Fruit fly (Drosophila melanogaster) whole organism, wandering third instar larva: ENCODE data around the gene CG34273.

Experiments
- Abd-B ChIP-seq: fragments of >200 bp; optimal IDR thresholded peaks from 2 replicates; lab custom pipeline; 2017; ENCODE audit warnings: missing biosample characterization, missing genetic modification characterization
- CG32264 ChIP-seq: fragments of 200-800 bp; sonication (Bioruptor generic); optimal IDR thresholded peaks from 2 replicates; lab custom pipeline; 2016; ENCODE audit warnings: missing biosample characterization, missing genetic modification characterization
- CrebA ChIP-seq: fragments of 200-800 bp; sonication (Bioruptor generic); optimal IDR thresholded peaks from 2 replicates; lab custom pipeline; 2016; ENCODE audit warnings: missing biosample characterization, mild to moderate bottlenecking, missing genetic modification characterization, borderline replicate concordance
- Dif ChIP-seq: fragments of 200-275, 200-300 bp; sonication (Bioruptor generic); optimal IDR thresholded peaks from 2 replicates; lab custom pipeline; 2018; ENCODE audit warnings: missing biosample characterization, missing genetic modification characterization; ENCODE audit not compliant: partially characterized antibody
- GATAd ChIP-seq: sonication (Bioruptor generic); optimal IDR thresholded peaks from 2 replicates; lab custom pipeline; 2016; ENCODE audit warnings: missing biosample characterization, missing genetic modification characterization
- HLH106 ChIP-seq: fragments of 200-800 bp; optimal IDR thresholded peaks from 3 replicates; lab custom pipeline; 2019; ENCODE audit warnings: missing biosample characterization, mild to moderate bottlenecking, missing genetic modification characterization, moderate library complexity
- Hnf4 ChIP-seq: fragments of 200-800 bp; sonication (Bioruptor generic); optimal IDR thresholded peaks from 2 replicates; lab custom pipeline; 2016; ENCODE audit warnings: missing biosample characterization, mild to moderate bottlenecking, missing genetic modification characterization
- Hr78 ChIP-seq: fragments of >200 bp; optimal IDR thresholded peaks from 2 replicates; lab custom pipeline; 2017; ENCODE audit warnings: missing biosample characterization, missing genetic modification characterization
- Hr83 ChIP-seq: fragments of 200-300 bp; sonication (Bioruptor generic); optimal IDR thresholded peaks from 2 replicates; lab custom pipeline; 2016; ENCODE audit warnings: missing biosample characterization, mild to moderate bottlenecking, missing genetic modification characterization, moderate library complexity; ENCODE audit not compliant: poor library complexity, severe bottlenecking
- Jra ChIP-seq: sonication (Bioruptor generic); optimal IDR thresholded peaks from 2 replicates; lab custom pipeline; 2016; ENCODE audit warnings: missing biosample characterization, missing genetic modification characterization
- Mio ChIP-seq: sonication (Bioruptor generic); optimal IDR thresholded peaks from 2 replicates; lab custom pipeline; 2016; ENCODE audit warnings: missing biosample characterization, missing genetic modification characterization
- Myc ChIP-seq: fragments of >200 bp; optimal IDR thresholded peaks from 2 replicates; lab custom pipeline; 2017
- N ChIP-seq: fragments of >200 bp; optimal IDR thresholded peaks from 2 replicates; lab custom pipeline; 2018; ENCODE audit warnings: missing biosample characterization, missing external identifiers, missing genetic modification characterization
- OdsH ChIP-seq: fragments of 200-800 bp; sonication (Bioruptor generic); optimal IDR thresholded peaks from 2 replicates; lab custom pipeline; 2016; ENCODE audit warnings: missing biosample characterization, mild to moderate bottlenecking, missing genetic modification characterization
- Rel ChIP-seq, 2 experiments: fragments of 200-800 bp; sonication (Bioruptor generic) in 1 of 2; optimal IDR thresholded peaks; 2 replicates in 1 of 2; 3 replicates in 1 of 2; lab custom pipeline; 2016 to 2019; ENCODE audit warnings: mild to moderate bottlenecking in 2 of 2, missing biosample characterization in 2 of 2, missing genetic modification characterization in 2 of 2, moderate library complexity in 1 of 2
- Sp1 ChIP-seq: fragments of 200-800 bp; sonication (Bioruptor generic); optimal IDR thresholded peaks from 3 replicates; lab custom pipeline; 2019; ENCODE audit warnings: missing biosample characterization, mild to moderate bottlenecking, missing genetic modification characterization, moderate library complexity
- Vsx2 ChIP-seq: fragments of 200-300, 225-300 bp; sonication (Bioruptor generic); optimal IDR thresholded peaks from 2 replicates; lab custom pipeline; 2018; ENCODE audit warnings: missing biosample characterization, missing genetic modification characterization; ENCODE audit not compliant: partially characterized antibody
- br ChIP-seq: fragments of 200-800 bp; sonication (Bioruptor generic); optimal IDR thresholded peaks from 2 replicates; lab custom pipeline; 2016; ENCODE audit warnings: missing biosample characterization, missing genetic modification characterization
- brk ChIP-seq: fragments of 200-800 bp; sonication (Bioruptor generic); optimal IDR thresholded peaks from 2 replicates; lab custom pipeline; 2016; ENCODE audit warnings: missing biosample characterization, mild to moderate bottlenecking, missing genetic modification characterization
- dl ChIP-seq, 2 experiments: fragments of 175-275, 200-275 bp in 1 of 2; fragments of 200-275 bp in 1 of 2; sonication (Bioruptor generic); optimal IDR thresholded peaks; lab custom pipeline; 2018; ENCODE audit warnings: mild to moderate bottlenecking in 2 of 2, missing biosample characterization in 2 of 2, missing genetic modification characterization in 2 of 2, moderate library complexity in 2 of 2; ENCODE audit not compliant: partially characterized antibody in 2 of 2, insufficient read depth in 1 of 2
- dmrt93B ChIP-seq: fragments of 200-800 bp; sonication (Bioruptor generic); optimal IDR thresholded peaks from 2 replicates; lab custom pipeline; 2018; ENCODE audit warnings: missing biosample characterization, mild to moderate bottlenecking, missing genetic modification characterization
- dsf ChIP-seq: sonication (Bioruptor generic); optimal IDR thresholded peaks from 2 replicates; lab custom pipeline; 2016; ENCODE audit warnings: missing biosample characterization, missing genetic modification characterization, borderline replicate concordance
- ey ChIP-seq: fragments of 200-800 bp; sonication (Bioruptor generic); optimal IDR thresholded peaks from 2 replicates; lab custom pipeline; 2016; ENCODE audit warnings: missing biosample characterization, missing genetic modification characterization
- foxo ChIP-seq, 2 experiments: fragments of 200-800 bp; sonication (Bioruptor generic); optimal IDR thresholded peaks; 2 replicates in 1 of 2; 3 replicates in 1 of 2; lab custom pipeline; 2016 to 2017; ENCODE audit warnings: missing biosample characterization in 2 of 2, missing genetic modification characterization in 2 of 2
- fru ChIP-seq: fragments of 200-800 bp; sonication (Bioruptor generic); optimal IDR thresholded peaks from 3 replicates; lab custom pipeline; 2016; ENCODE audit warnings: missing biosample characterization, mild to moderate bottlenecking, missing genetic modification characterization
- jim ChIP-seq: fragments of 175-275, 200-325 bp; sonication (Bioruptor generic); optimal IDR thresholded peaks from 2 replicates; lab custom pipeline; 2016; ENCODE audit warnings: missing biosample characterization, mild to moderate bottlenecking, missing genetic modification characterization
- lola ChIP-seq: fragments of >200 bp; optimal IDR thresholded peaks from 2 replicates; lab custom pipeline; 2017; ENCODE audit warnings: missing biosample characterization, missing genetic modification characterization
- pan ChIP-seq: fragments of >200 bp; optimal IDR thresholded peaks from 2 replicates; lab custom pipeline; 2017
- psq ChIP-seq: fragments of 200-800 bp; sonication (Bioruptor generic); optimal IDR thresholded peaks from 3 replicates; lab custom pipeline; 2017; ENCODE audit warnings: missing biosample characterization, mild to moderate bottlenecking, missing genetic modification characterization, moderate library complexity
- rgr ChIP-seq: fragments of 200-800 bp; sonication (Bioruptor generic); optimal IDR thresholded peaks from 3 replicates; lab custom pipeline; 2016; ENCODE audit warnings: missing biosample characterization, mild to moderate bottlenecking, missing genetic modification characterization
- sage ChIP-seq: fragments of 200-800 bp; sonication (Bioruptor generic); optimal IDR thresholded peaks from 2 replicates; lab custom pipeline; 2016; ENCODE audit warnings: missing biosample characterization, mild to moderate bottlenecking, missing genetic modification characterization
- sv ChIP-seq: fragments of 200-800 bp; sonication (Bioruptor generic); optimal IDR thresholded peaks from 3 replicates; lab custom pipeline; 2016; ENCODE audit warnings: missing biosample characterization, missing genetic modification characterization
- usp ChIP-seq: fragments of >200 bp; optimal IDR thresholded peaks from 2 replicates; lab custom pipeline; 2017; ENCODE audit warnings: missing biosample characterization, missing genetic modification characterization
- woc ChIP-seq: sonication (Bioruptor generic); optimal IDR thresholded peaks from 2 replicates; lab custom pipeline; 2016; ENCODE audit warnings: missing biosample characterization, mild to moderate bottlenecking, missing genetic modification characterization

The CG34273 gene

dm6 chr3R:14481569-14481968 lies 35.3 kb upstream of the CG34273 start, which contains the start of gene cv-c:
TSS of gene cv-c (minus strand) at chr3R:14481713.
- no peak for TF ChIP-seq sage (GFP tag; lab: Kevin White, UChicago)
- TF ChIP-seq Dif (GFP tag; lab: Kevin White, UChicago), result peak; percentile 0
- no peak for TF ChIP-seq jim (GFP tag; lab: Kevin White, UChicago)
- TF ChIP-seq OdsH (GFP tag; lab: Kevin White, UChicago), result no peak
- TF ChIP-seq HLH106 (tag; lab: Kevin White, UChicago), result no peak
- TF ChIP-seq pan (lab: Kevin White, UChicago), result no peak
- TF ChIP-seq Hr78 (GFP tag; lab: Kevin White, UChicago), result no peak
- peak; percentile 51 for TF ChIP-seq CrebA
- TF ChIP-seq Rel (GFP tag; optimal IDR thresholded peaks at IDR 0.05; lab: Kevin White, UChicago), result peak; percentile 59
- peak; percentile 35 for TF ChIP-seq Rel (tag; optimal IDR thresholded peaks at IDR 0.05; lab: Kevin White, UChicago)
- no peak for TF ChIP-seq fru (GFP tag; lab: Kevin White, UChicago)
- no peak for TF ChIP-seq CG32264 (GFP tag; lab: Kevin White, UChicago)
- TF ChIP-seq Jra (GFP tag; lab: Kevin White, UChicago), result peak; percentile 50
- peak; percentile 34 for TF ChIP-seq Hr83 (GFP tag; lab: Kevin White, UChicago)
- TF ChIP-seq GATAd, result no peak
- TF ChIP-seq foxo (GFP tag; optimal IDR thresholded peaks at IDR 0.05; lab: Kevin White, UChicago), result no peak
- TF ChIP-seq Hnf4 (GFP tag; lab: Kevin White, UChicago), result peak; percentile 56
- TF ChIP-seq woc (GFP tag; lab: Kevin White, UChicago), result no peak
- no peak for TF ChIP-seq sv (GFP tag; lab: Kevin White, UChicago)
- TF ChIP-seq Mio (GFP tag; lab: Kevin White, UChicago), result no peak
- no peak for TF ChIP-seq dl (GFP tag; optimal IDR thresholded peaks at IDR 0.05; lab: Kevin White, UChicago; ENCODE audit: insufficient read depth in 1 of 2, partially characterized antibody in 2 of 2)
- peak; percentile 29 for TF ChIP-seq rgr
- peak; percentile 36 for TF ChIP-seq brk (GFP tag; lab: Kevin White, UChicago)
- peak; percentile 8 for TF ChIP-seq Sp1
- no peak for TF ChIP-seq dmrt93B (GFP tag; lab: Kevin White, UChicago)
- TF ChIP-seq Vsx2 (GFP tag; lab: Kevin White, UChicago), result no peak
- TF ChIP-seq N (GFP tag; lab: Kevin White, UChicago), result no peak
- TF ChIP-seq lola (GFP tag; lab: Kevin White, UChicago), result no peak
- no peak for TF ChIP-seq usp (GFP tag; lab: Kevin White, UChicago)
- TF ChIP-seq Myc (lab: Kevin White, UChicago), result no peak
- TF ChIP-seq, all 38 proteins: peak for 9

DNA sequence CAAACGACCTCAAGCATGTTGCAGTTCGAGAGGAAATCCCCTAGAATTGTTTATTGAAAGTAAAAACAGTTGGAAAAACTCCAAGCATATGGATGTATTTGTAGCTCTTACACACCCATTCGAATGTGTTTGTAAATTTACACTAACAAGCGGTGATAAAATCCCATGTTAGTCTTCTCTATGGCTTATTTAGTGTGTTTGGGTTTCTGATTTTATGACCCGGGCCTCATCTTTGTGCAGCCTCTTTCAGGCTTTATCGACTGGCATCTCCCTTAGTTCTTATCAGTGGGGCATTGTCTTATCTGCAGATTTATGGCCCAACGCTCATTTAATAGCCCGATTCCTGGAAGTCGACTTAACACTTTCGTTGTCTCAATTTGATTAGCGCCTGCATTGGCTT lies 34.9 kb upstream of the CG34273 start:
- TF ChIP-seq Myc (lab: Kevin White, UChicago) (no peak), psq (GFP tag; lab: Kevin White, UChicago) (no peak), Abd-B (GFP tag; lab: Kevin White, UChicago) (no peak), CG32264 (GFP tag; lab: Kevin White, UChicago) (no peak), Sp1 (no peak), ey (no peak), OdsH (GFP tag; lab: Kevin White, UChicago) (no peak), Hr83 (GFP tag; lab: Kevin White, UChicago) (no peak), Rel (GFP tag; optimal IDR thresholded peaks at IDR 0.05; lab: Kevin White, UChicago) (no peak), Rel (tag; optimal IDR thresholded peaks at IDR 0.05; lab: Kevin White, UChicago) (no peak), foxo (GFP tag; optimal IDR thresholded peaks at IDR 0.05; lab: Kevin White, UChicago) (no peak), jim (GFP tag; lab: Kevin White, UChicago) (no peak)

DNA sequence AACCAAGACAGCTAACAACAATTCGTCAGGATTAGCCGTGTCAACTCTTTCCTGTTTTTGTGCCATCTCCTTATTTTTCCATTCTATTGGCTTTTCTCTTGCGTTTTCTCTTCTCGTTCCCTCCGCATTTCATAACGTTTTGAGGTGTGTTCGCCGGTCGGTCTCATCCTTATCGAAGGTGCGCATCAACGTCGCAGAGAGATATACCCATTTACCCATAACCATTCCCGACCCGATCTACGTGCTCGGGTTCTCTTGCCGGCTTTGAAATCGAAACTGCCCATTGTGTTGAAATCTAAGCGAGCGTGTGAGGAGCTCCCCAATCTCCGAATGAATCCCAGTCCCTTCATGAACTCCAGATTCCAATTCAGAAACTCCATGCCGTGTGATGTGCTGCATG lies 33.9 kb upstream of the CG34273 start:
- TF ChIP-seq Abd-B (GFP tag; lab: Kevin White, UChicago) (no peak), psq (GFP tag; lab: Kevin White, UChicago) (no peak), N (GFP tag; lab: Kevin White, UChicago) (no peak), dsf (GFP tag; lab: Kevin White, UChicago) (no peak), OdsH (GFP tag; lab: Kevin White, UChicago) (no peak), sage (GFP tag; lab: Kevin White, UChicago) (no peak), CG32264 (GFP tag; lab: Kevin White, UChicago) (no peak), br (GFP tag; lab: Kevin White, UChicago) (no peak), rgr (no peak), pan (lab: Kevin White, UChicago) (no peak), ey (no peak), Rel (GFP tag; optimal IDR thresholded peaks at IDR 0.05; lab: Kevin White, UChicago) (no peak), Rel (tag; optimal IDR thresholded peaks at IDR 0.05; lab: Kevin White, UChicago) (no peak), brk (GFP tag; lab: Kevin White, UChicago) (no peak), Mio (GFP tag; lab: Kevin White, UChicago) (no peak)
